Worm (Caenorhabditis elegans) whole organism, L2 larva: Measurements from ENCODE around the gene mbf-1.

ENCODE experiments used
- F13H6.1 ChIP-seq: sonication (generic microtip); optimal IDR thresholded peaks from 2 replicates; lab custom pipeline; 2016; ENCODE audit warnings: missing genetic modification characterization, missing compliant biosample characterization
- ama-1 ChIP-seq: fragments of 150-350 bp; optimal IDR thresholded peaks from 2 replicates; lab custom pipeline; 2018; ENCODE audit warnings: inconsistent platforms
- ceh-82 ChIP-seq: fragments of 150-350 bp; optimal IDR thresholded peaks from 2 replicates; lab custom pipeline; 2014; ENCODE audit warnings: missing biosample characterization, missing genetic modification characterization
- elt-1 ChIP-seq: fragments of 150-350 bp; optimal IDR thresholded peaks from 2 replicates; lab custom pipeline; 2014; ENCODE audit warnings: missing biosample characterization, missing genetic modification characterization
- fos-1 ChIP-seq: fragments of 150-350 bp; optimal IDR thresholded peaks from 2 replicates; lab custom pipeline; 2014; ENCODE audit warnings: missing biosample characterization, missing genetic modification characterization
- mbf-1 ChIP-seq: sonication (generic microtip); optimal IDR thresholded peaks from 2 replicates; lab custom pipeline; 2017; ENCODE audit warnings: missing biosample characterization, missing genetic modification characterization
- mdl-1 ChIP-seq, 2 experiments: fragments of 150-350 bp in 1 of 2; sonication (generic microtip) in 1 of 2; optimal IDR thresholded peaks; 2 replicates each; lab custom pipeline; 2017; ENCODE audit warnings: missing biosample characterization in 2 of 2, missing genetic modification characterization in 2 of 2
- nhr-11 ChIP-seq: fragments of 150-350 bp; optimal IDR thresholded peaks from 2 replicates; lab custom pipeline; 2014; ENCODE audit warnings: missing biosample characterization, missing genetic modification characterization
- sem-4 ChIP-seq: fragments of 150-350 bp; optimal IDR thresholded peaks from 2 replicates; lab custom pipeline; 2014; ENCODE audit warnings: missing biosample characterization, missing genetic modification reagents, missing genetic modification characterization
- sma-3 ChIP-seq: sonication (generic microtip); optimal IDR thresholded peaks from 2 replicates; lab custom pipeline; 2016; ENCODE audit warnings: missing genetic modification reagents, missing genetic modification characterization, missing compliant biosample characterization
- snpc-4 ChIP-seq: fragments of 150-350 bp; optimal IDR thresholded peaks from 2 replicates; lab custom pipeline; 2014; ENCODE audit warnings: missing biosample characterization, missing genetic modification characterization
- unc-62 ChIP-seq: fragments of 150-350 bp; optimal IDR thresholded peaks from 2 replicates; lab custom pipeline; 2014; ENCODE audit warnings: missing biosample characterization, missing genetic modification reagents, missing genetic modification characterization
- zag-1 ChIP-seq: fragments of 150-350 bp; optimal IDR thresholded peaks from 2 replicates; lab custom pipeline; 2014; ENCODE audit warnings: missing biosample characterization, missing genetic modification characterization
- ztf-4 ChIP-seq: fragments of 150-350 bp; optimal IDR thresholded peaks from 2 replicates; lab custom pipeline; 2014; ENCODE audit warnings: missing biosample characterization, missing genetic modification characterization

ce11 chrIV:11520960-11521359, 40.8 kb upstream of the mbf-1 start, which contains the start of the genes M04B2.4 and gfl-1:
- no peak for TF ChIP-seq zag-1 (tag; lab: Kevin White, UChicago)
- TF ChIP-seq F13H6.1, result no peak
- TF ChIP-seq fos-1, result no peak
- TF ChIP-seq nhr-11 (tag; lab: Kevin White, UChicago), result no peak
- TF ChIP-seq unc-62 (GFP tag; lab: Kevin White, UChicago), result no peak
- TF ChIP-seq ceh-82 (tag; lab: Kevin White, UChicago), result no peak
- no peak for TF ChIP-seq mbf-1 (tag; lab: Kevin White, UChicago)
- TF ChIP-seq elt-1 (tag; lab: Kevin White, UChicago), result no peak
- peak; percentile 3 for TF ChIP-seq sma-3 (GFP tag; lab: Kevin White, UChicago)
- no peak for TF ChIP-seq sem-4 (tag; lab: Kevin White, UChicago)
- no peak for TF ChIP-seq snpc-4 (tag; lab: Kevin White, UChicago)
- no peak for TF ChIP-seq mdl-1 (tag; optimal IDR thresholded peaks at IDR 0.05; lab: Kevin White, UChicago)
- no peak for TF ChIP-seq ama-1
- TF ChIP-seq ztf-4 (tag; lab: Kevin White, UChicago), result no peak
